Fruit fly (Drosophila melanogaster) whole organism, embryonic: ENCODE data around the gene Neurl4.
A peak's percentile ranks its signal among the peaks of the same experiment; 100 is the strongest.

Experiments
- Awh ChIP-seq: fragments of 200-800 bp; sonication (Bioruptor generic); IDR thresholded peaks from 2 replicates; pipeline ENCODE4, ENCODE4 v1.3.6; 2022; ENCODE audit warnings: missing biosample characterization, missing genetic modification characterization
- B-H1 ChIP-seq: fragments of 200-800 bp; sonication (Bioruptor generic); IDR thresholded peaks from 3 replicates; pipeline ENCODE4 v1.3.6; 2022; ENCODE audit warnings: missing biosample characterization, missing genetic modification characterization
- CG10267 ChIP-seq: fragments of 200-800 bp; sonication (Bioruptor generic); optimal IDR thresholded peaks from 2 replicates; lab custom pipeline; 2018; ENCODE audit warnings: missing biosample characterization, mild to moderate bottlenecking, missing genetic modification characterization, moderate library complexity
- CG12942 ChIP-seq: fragments of 200-800 bp; sonication (Bioruptor generic); optimal IDR thresholded peaks from 3 replicates; lab custom pipeline; 2016; ENCODE audit warnings: missing biosample characterization, missing genetic modification characterization
- CG13775 ChIP-seq: fragments of 200-800 bp; sonication (Bioruptor generic); optimal IDR thresholded peaks from 3 replicates; lab custom pipeline; 2017; ENCODE audit warnings: missing biosample characterization, mild to moderate bottlenecking, missing genetic modification characterization
- CG14014 ChIP-seq: fragments of 200-800 bp; sonication (Bioruptor generic); IDR thresholded peaks from 2 replicates; pipeline ENCODE4 v1.3.6; 2022; ENCODE audit warnings: missing biosample characterization, missing genetic modification characterization
- CG14710 ChIP-seq: fragments of 200-800 bp; sonication (Bioruptor generic); optimal IDR thresholded peaks from 3 replicates; lab custom pipeline; 2019; ENCODE audit warnings: missing biosample characterization, mild to moderate bottlenecking, missing genetic modification characterization, moderate library complexity
- CG15073 ChIP-seq: fragments of 200-800 bp; sonication (Bioruptor generic); optimal IDR thresholded peaks from 2 replicates; lab custom pipeline; 2016; ENCODE audit warnings: missing biosample characterization, missing genetic modification characterization
- CG15696 ChIP-seq: fragments of 200-800 bp; sonication (Bioruptor generic); optimal IDR thresholded peaks from 2 replicates; lab custom pipeline; 2019; ENCODE audit warnings: missing biosample characterization, mild to moderate bottlenecking, missing genetic modification characterization, moderate library complexity
- CG1603 ChIP-seq: fragments of 200-800 bp; sonication (Bioruptor generic); optimal IDR thresholded peaks from 2 replicates; lab custom pipeline; 2019; ENCODE audit warnings: missing biosample characterization, mild to moderate bottlenecking, missing genetic modification characterization, moderate library complexity
- CG1647 ChIP-seq: fragments of 200-800 bp; sonication (Bioruptor generic); optimal IDR thresholded peaks from 3 replicates; lab custom pipeline; 2016; ENCODE audit warnings: missing biosample characterization, missing genetic modification characterization
- CG17385 ChIP-seq: fragments of 200-800 bp; sonication (Bioruptor generic); optimal IDR thresholded peaks from 3 replicates; lab custom pipeline; 2018; ENCODE audit warnings: missing biosample characterization, mild to moderate bottlenecking, missing genetic modification characterization
- CG17829 ChIP-seq: fragments of 200-800 bp; optimal IDR thresholded peaks from 2 replicates; lab custom pipeline; 2019; ENCODE audit warnings: missing biosample characterization, mild to moderate bottlenecking, missing genetic modification characterization, moderate library complexity
- CG18476 ChIP-seq: fragments of 200-800 bp; sonication (Bioruptor generic); optimal IDR thresholded peaks from 2 replicates; lab custom pipeline; 2016; ENCODE audit warnings: missing biosample characterization, mild to moderate bottlenecking, missing genetic modification characterization
- CG2120 ChIP-seq: fragments of 200-800 bp; sonication (Bioruptor generic); optimal IDR thresholded peaks from 3 replicates; lab custom pipeline; 2016; ENCODE audit warnings: missing biosample characterization, missing genetic modification characterization
- CG2202 ChIP-seq: fragments of 200-800 bp; sonication (Bioruptor generic); optimal IDR thresholded peaks from 2 replicates; lab custom pipeline; 2018; ENCODE audit warnings: missing biosample characterization, mild to moderate bottlenecking, missing genetic modification characterization
- CG2712 ChIP-seq: fragments of 200-800 bp; optimal IDR thresholded peaks from 3 replicates; lab custom pipeline; 2019; ENCODE audit warnings: missing biosample characterization, mild to moderate bottlenecking, missing genetic modification characterization, moderate library complexity
- CG2889 ChIP-seq: fragments of 200-800 bp; sonication (Bioruptor generic); IDR thresholded peaks from 3 replicates; pipeline ENCODE4 v1.3.6; 2022; ENCODE audit warnings: missing biosample characterization, missing genetic modification characterization
- CG30403 ChIP-seq: fragments of 200-800 bp; sonication (Bioruptor generic); optimal IDR thresholded peaks from 3 replicates; lab custom pipeline; 2016; ENCODE audit warnings: missing biosample characterization, missing genetic modification characterization
- CG32767 ChIP-seq: fragments of 200-800 bp; sonication (Bioruptor generic); IDR thresholded peaks from 2 replicates; pipeline ENCODE4 v1.3.6; 2022; ENCODE audit warnings: missing biosample characterization, missing genetic modification characterization
- CG4730 ChIP-seq: fragments of 200-800 bp; sonication (Bioruptor generic); IDR thresholded peaks from 2 replicates; pipeline ENCODE4 v1.3.6; 2022; ENCODE audit warnings: missing biosample characterization, missing genetic modification characterization
- CG6175 ChIP-seq: fragments of 200-800 bp; sonication (Bioruptor generic); IDR thresholded peaks from 3 replicates; pipeline ENCODE4 v1.3.6; 2022; ENCODE audit warnings: missing biosample characterization, missing genetic modification characterization
- CG6689 ChIP-seq: fragments of 200-800 bp; sonication (Bioruptor generic); IDR thresholded peaks from 2 replicates; pipeline ENCODE4 v1.3.6; 2022; ENCODE audit warnings: missing biosample characterization, missing genetic modification characterization
- CG9437 ChIP-seq: fragments of 200-800 bp; sonication (Bioruptor generic); optimal IDR thresholded peaks from 2 replicates; lab custom pipeline; 2018; ENCODE audit warnings: missing biosample characterization, mild to moderate bottlenecking, missing genetic modification characterization
- CG9609 ChIP-seq: fragments of 200-800 bp; sonication (Bioruptor generic); optimal IDR thresholded peaks from 3 replicates; lab custom pipeline; 2016; ENCODE audit warnings: missing biosample characterization, missing genetic modification characterization
- Dp ChIP-seq: fragments of 200-800 bp; sonication (Bioruptor generic); optimal IDR thresholded peaks from 2 replicates; lab custom pipeline; 2018; ENCODE audit warnings: missing biosample characterization, mild to moderate bottlenecking, missing genetic modification characterization, moderate library complexity
- Ets97D ChIP-seq: fragments of 200-800 bp; sonication (Bioruptor generic); optimal IDR thresholded peaks from 3 replicates; lab custom pipeline; 2016; ENCODE audit warnings: missing biosample characterization, missing genetic modification characterization
- HLH3B ChIP-seq: fragments of 200-800 bp; sonication (Bioruptor generic); IDR thresholded peaks from 2 replicates; pipeline ENCODE4 v1.3.6; 2022; ENCODE audit warnings: missing biosample characterization, missing genetic modification characterization
- HLH4C ChIP-seq: fragments of 200-800 bp; sonication (Bioruptor generic); IDR thresholded peaks from 3 replicates; pipeline ENCODE4 v1.3.6; 2022; ENCODE audit warnings: missing biosample characterization, missing genetic modification characterization; ENCODE audit not compliant: partially characterized antibody
- HLHmδ ChIP-seq: fragments of 200-800 bp; sonication (Bioruptor generic); optimal IDR thresholded peaks from 2 replicates; lab custom pipeline; 2018; ENCODE audit warnings: missing biosample characterization, mild to moderate bottlenecking, missing genetic modification characterization, moderate library complexity
- Hand ChIP-seq: fragments of 200-800 bp; sonication (Bioruptor generic); optimal IDR thresholded peaks from 2 replicates; lab custom pipeline; 2017; ENCODE audit warnings: mild to moderate bottlenecking, missing biosample characterization, missing genetic modification reagents, missing genetic modification characterization
- HmgZ ChIP-seq: fragments of 200-800 bp; sonication (Bioruptor generic); optimal IDR thresholded peaks from 2 replicates; lab custom pipeline; 2018; ENCODE audit warnings: missing biosample characterization, mild to moderate bottlenecking, missing genetic modification characterization
- Kr ChIP-seq: fragments of 200-800 bp; sonication (Bioruptor generic); optimal IDR thresholded peaks from 2 replicates; lab custom pipeline; 2017; ENCODE audit warnings: missing biosample characterization, mild to moderate bottlenecking, missing genetic modification characterization
- Lim3 ChIP-seq: fragments of 200-800 bp; sonication (Bioruptor generic); IDR thresholded peaks from 2 replicates; pipeline ENCODE4 v1.3.6; 2022; ENCODE audit warnings: missing biosample characterization, missing genetic modification characterization
- Med ChIP-seq: fragments of 200-800 bp; sonication (Bioruptor generic); peaks from one replicate; lab custom pipeline; 2016; ENCODE audit warnings: missing biosample characterization, missing genetic modification characterization, mild to moderate bottlenecking, inconsistent platforms, moderate library complexity
- Nf-YA ChIP-seq: fragments of 200-800 bp; sonication (Bioruptor generic); IDR thresholded peaks from 2 replicates; pipeline ENCODE4 v1.3.6; 2022; ENCODE audit warnings: missing biosample characterization, missing genetic modification characterization
- Rx ChIP-seq: fragments of 200-800 bp; sonication (Bioruptor generic); IDR thresholded peaks from 2 replicates; pipeline ENCODE4 v1.3.6; 2022; ENCODE audit warnings: missing biosample characterization, missing genetic modification characterization
- TFAM ChIP-seq: fragments of 200-800 bp; sonication (Bioruptor generic); optimal IDR thresholded peaks from 2 replicates; lab custom pipeline; 2017; ENCODE audit warnings: missing biosample characterization, missing genetic modification characterization, inconsistent platforms
- bab2 ChIP-seq: fragments of 200-800 bp; sonication (Bioruptor generic); optimal IDR thresholded peaks from 2 replicates; lab custom pipeline; 2016; ENCODE audit warnings: missing biosample characterization, missing genetic modification characterization
- bcd ChIP-seq: fragments of 200-800 bp; sonication (Bioruptor generic); optimal IDR thresholded peaks from 2 replicates; lab custom pipeline; 2017; ENCODE audit warnings: missing biosample characterization, mild to moderate bottlenecking, missing genetic modification characterization
- br ChIP-seq: fragments of >200 bp; optimal IDR thresholded peaks from 2 replicates; lab custom pipeline; 2017
- cad ChIP-seq: fragments of >200 bp; optimal IDR thresholded peaks from 2 replicates; lab custom pipeline; 2017; ENCODE audit warnings: missing biosample characterization, missing genetic modification characterization
- chn ChIP-seq: fragments of 200-800 bp; sonication (Bioruptor generic); optimal IDR thresholded peaks from 2 replicates; lab custom pipeline; 2016; ENCODE audit warnings: missing biosample characterization, missing genetic modification characterization
- ci ChIP-seq: fragments of 200-800 bp; sonication (Bioruptor generic); IDR thresholded peaks from 3 replicates; pipeline ENCODE4 v1.3.6; 2022; ENCODE audit warnings: missing biosample characterization, missing genetic modification characterization
- gfzf ChIP-seq: fragments of 200-800 bp; sonication (Bioruptor generic); optimal IDR thresholded peaks from 2 replicates; lab custom pipeline; 2016; ENCODE audit warnings: missing biosample characterization, mild to moderate bottlenecking, missing genetic modification characterization, moderate library complexity
- gro ChIP-seq: fragments of 200-800 bp; sonication (Bioruptor generic); optimal IDR thresholded peaks from 2 replicates; lab custom pipeline; 2016; ENCODE audit warnings: missing biosample characterization, missing genetic modification characterization
- knrl ChIP-seq: fragments of 200-800 bp; sonication (Bioruptor generic); IDR thresholded peaks from 3 replicates; pipeline ENCODE4 v1.3.6; 2022; ENCODE audit warnings: missing biosample characterization, missing genetic modification characterization; ENCODE audit not compliant: partially characterized antibody
- lab ChIP-seq: fragments of 200-800 bp; sonication (Bioruptor generic); optimal IDR thresholded peaks from 3 replicates; lab custom pipeline; 2017; ENCODE audit warnings: missing biosample characterization, missing genetic modification characterization, mild to moderate bottlenecking, moderate library complexity, missing genetic modification reagents
- nerfin-2 ChIP-seq: fragments of 200-800 bp; sonication (Bioruptor generic); IDR thresholded peaks from 2 replicates; pipeline ENCODE4 v1.3.6; 2022; ENCODE audit warnings: missing biosample characterization, missing genetic modification characterization; ENCODE audit not compliant: partially characterized antibody
- pan ChIP-seq, 4 experiments: fragments of >200 bp in 3 of 4; fragments of 200-800 bp in 1 of 4; sonication (Bioruptor generic) in 1 of 4; optimal IDR thresholded peaks in 3 of 4; IDR thresholded peaks in 1 of 4; 2 replicates each; pipeline versions ENCODE4 v1.3.6 to Lab custom; 2017 to 2022; ENCODE audit warnings: missing biosample characterization in 2 of 4, missing genetic modification characterization in 2 of 4, mixed read lengths in 1 of 4
- scrt ChIP-seq: fragments of 200-800 bp; sonication (Bioruptor generic); optimal IDR thresholded peaks from 2 replicates; lab custom pipeline; 2018; ENCODE audit warnings: missing biosample characterization, mild to moderate bottlenecking, missing genetic modification characterization, moderate library complexity
- yki ChIP-seq: fragments of >200 bp; optimal IDR thresholded peaks from 3 replicates; lab custom pipeline; 2018

Gene Neurl4

DNA sequence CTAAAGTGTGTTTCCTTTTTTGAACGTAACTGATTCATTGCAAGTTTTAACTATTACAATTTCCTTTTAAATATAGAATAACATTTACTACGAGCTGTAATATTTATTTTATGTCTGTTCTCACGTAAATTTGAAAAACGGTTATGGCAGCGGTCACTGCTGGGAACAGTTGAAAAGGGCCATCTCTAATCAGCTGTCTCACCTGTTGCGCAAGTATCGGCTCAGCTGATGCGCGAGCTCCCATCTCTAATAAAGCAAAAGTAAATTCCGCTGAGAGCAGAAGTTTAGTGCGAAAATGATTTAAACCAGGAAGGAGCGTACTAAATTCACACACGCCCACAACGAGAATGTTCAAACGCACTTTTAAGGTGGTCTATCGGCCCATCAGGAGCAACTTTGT, 21.9 kb upstream of the Neurl4 start, which contains the start of gene Pex1 (continued):
- no peak for TF ChIP-seq br (lab: Kevin White, UChicago)
- peak; percentile 13 for TF ChIP-seq CG30403 (GFP tag; lab: Kevin White, UChicago)
- TF ChIP-seq gfzf, result no peak
- TF ChIP-seq CG6689 (GFP tag; lab: Robert Waterston, UW), result no peak
- no peak for TF ChIP-seq Awh
- TF ChIP-seq Med, result peak; percentile 89
- no peak for TF ChIP-seq Rx (GFP tag; lab: Robert Waterston, UW)
- no peak for TF ChIP-seq Ets97D (GFP tag; lab: Kevin White, UChicago)
- no peak for TF ChIP-seq B-H1 (GFP tag; lab: Robert Waterston, UW)
- no peak for TF ChIP-seq lab (GFP tag; lab: Kevin White, UChicago)
- no peak for TF ChIP-seq CG2120 (GFP tag; lab: Kevin White, UChicago)
- TF ChIP-seq CG9609, result no peak
- no peak for TF ChIP-seq Nf-YA
- TF ChIP-seq CG4730 (GFP tag; lab: Robert Waterston, UW), result no peak
- no peak for TF ChIP-seq CG2889 (GFP tag; lab: Robert Waterston, UW)
- TF ChIP-seq chn (GFP tag; lab: Kevin White, UChicago), result no peak
- TF ChIP-seq gro (GFP tag; lab: Kevin White, UChicago), result no peak
- no peak for TF ChIP-seq ci (GFP tag; lab: Robert Waterston, UW)
- TF ChIP-seq scrt, result peak; percentile 99
- TF ChIP-seq nerfin-2 (GFP tag; lab: Robert Waterston, UW), result peak; percentile 53; the same call in 1 of the 2 replicates
- TF ChIP-seq TFAM (GFP tag; lab: Kevin White, UChicago), result no peak
- no peak for TF ChIP-seq Hand
- TF ChIP-seq CG2712 (tag; lab: Kevin White, UChicago), result peak; percentile 35
- no peak for TF ChIP-seq HLHmδ
- peak; percentile 39 for TF ChIP-seq CG17829 (tag; lab: Kevin White, UChicago)
- no peak for TF ChIP-seq CG15696 (tag; lab: Kevin White, UChicago)
- TF ChIP-seq CG9437 (GFP tag; lab: Kevin White, UChicago), result no peak
- peak; percentile 78 for TF ChIP-seq knrl (GFP tag; lab: Robert Waterston, UW)
- no peak for TF ChIP-seq Kr (GFP tag; lab: Kevin White, UChicago)
- no peak for TF ChIP-seq CG17385
- no peak for TF ChIP-seq yki (lab: Kevin White, UChicago)
- TF ChIP-seq CG13775 (GFP tag; lab: Kevin White, UChicago), result no peak
- TF ChIP-seq CG18476, result no peak
- peak; percentile 50 for TF ChIP-seq CG10267
- TF ChIP-seq CG6175 (GFP tag; lab: Robert Waterston, UW), result no peak
- TF ChIP-seq pan (optimal IDR thresholded peaks at IDR 0.05; lab: Kevin White, UChicago), result no peak
- peak in 1 of 2 experiments; percentile 27 for TF ChIP-seq pan (GFP tag; optimal IDR thresholded peaks at IDR 0.05 in 1 of 2, IDR thresholded peaks at IDR 0.05 in 1 of 2)
- TF ChIP-seq cad (GFP tag; lab: Kevin White, UChicago), result no peak
- no peak for TF ChIP-seq bcd
- no peak for TF ChIP-seq CG32767 (GFP tag; lab: Robert Waterston, UW)
- TF ChIP-seq CG15073, result no peak
- peak; percentile 61 for TF ChIP-seq Dp (GFP tag; lab: Kevin White, UChicago)
- TF ChIP-seq CG14014 (GFP tag; lab: Robert Waterston, UW), result peak; percentile 14; the same call in 1 of the 2 replicates
- TF ChIP-seq HLH3B, result no peak
- peak; percentile 62 for TF ChIP-seq CG1603 (tag; lab: Kevin White, UChicago)
- no peak for TF ChIP-seq CG2202 (tag; lab: Kevin White, UChicago)
- TF ChIP-seq CG1647 (GFP tag; lab: Kevin White, UChicago), result no peak
- peak; percentile 40 for TF ChIP-seq CG14710 (tag; lab: Kevin White, UChicago)
- no peak for TF ChIP-seq bab2
- TF ChIP-seq HmgZ, result peak; percentile 37
- TF ChIP-seq HLH4C (GFP tag; lab: Robert Waterston, UW), result peak; percentile 74; the same call in 2 of the 3 replicates
- no peak for TF ChIP-seq CG12942 (GFP tag; lab: Kevin White, UChicago)
- no peak for TF ChIP-seq Lim3 (GFP tag; lab: Robert Waterston, UW)
